Worm (Caenorhabditis elegans) whole organism, L1 larva: ENCODE results near the gene F41E6.8.

Source experiments
- ama-1 ChIP-seq: fragments of 150-350 bp; optimal IDR thresholded peaks from 2 replicates; lab custom pipeline; 2014
- blmp-1 ChIP-seq: fragments of 150-350 bp; optimal IDR thresholded peaks from 2 replicates; lab custom pipeline; 2014; ENCODE audit warnings: missing biosample characterization, missing genetic modification characterization
- dsc-1 ChIP-seq: sonication (generic microtip); optimal IDR thresholded peaks from 2 replicates; lab custom pipeline; 2016; ENCODE audit warnings: mild to moderate bottlenecking, missing genetic modification characterization, missing compliant biosample characterization
- egl-27 ChIP-seq, 2 experiments: fragments of 150-350 bp in 1 of 2; sonication (generic microtip); optimal IDR thresholded peaks; 3 replicates each; lab custom pipeline; 2017 to 2018; ENCODE audit warnings: missing biosample characterization in 2 of 2, missing genetic modification characterization in 2 of 2, missing genetic modification reagents in 2 of 2
- grh-1 ChIP-seq: fragments of 200-800 bp; sonication (Bioruptor generic); IDR thresholded peaks from 2 replicates; pipeline ENCODE4 v1.3.6; 2022; ENCODE audit warnings: missing genetic modification reagents, missing genetic modification characterization, missing compliant biosample characterization
- jun-1 ChIP-seq: fragments of 150-350 bp; optimal IDR thresholded peaks from 2 replicates; lab custom pipeline; 2014; ENCODE audit warnings: missing biosample characterization, missing genetic modification reagents, missing genetic modification characterization
- lin-13 ChIP-seq: fragments of 150-350 bp; optimal IDR thresholded peaks from 2 replicates; lab custom pipeline; 2014; ENCODE audit warnings: missing biosample characterization, missing genetic modification reagents, missing genetic modification characterization
- lin-15B ChIP-seq: fragments of 150-350 bp; sonication (generic microtip); optimal IDR thresholded peaks from 3 replicates; lab custom pipeline; 2014; ENCODE audit warnings: missing biosample characterization, missing genetic modification characterization
- lin-39 ChIP-seq: fragments of 150-350 bp; optimal IDR thresholded peaks from 2 replicates; lab custom pipeline; 2014; ENCODE audit warnings: missing biosample characterization, missing genetic modification reagents, missing genetic modification characterization
- nhr-76 ChIP-seq: sonication (generic microtip); optimal IDR thresholded peaks from 2 replicates; lab custom pipeline; 2017; ENCODE audit warnings: missing biosample characterization, missing genetic modification characterization
- skn-1 ChIP-seq: fragments of 150-350 bp; optimal IDR thresholded peaks from 2 replicates; lab custom pipeline; 2014; ENCODE audit warnings: missing biosample characterization, missing genetic modification characterization
- sox-4 ChIP-seq: sonication (generic microtip); optimal IDR thresholded peaks from 2 replicates; lab custom pipeline; 2016; ENCODE audit warnings: missing genetic modification characterization, missing compliant biosample characterization
- ztf-11 ChIP-seq, 2 experiments: sonication (generic microtip); optimal IDR thresholded peaks; 2 replicates each; lab custom pipeline; 2016 to 2017; ENCODE audit warnings: missing genetic modification characterization in 2 of 2, missing biosample characterization in 1 of 2, missing compliant biosample characterization in 1 of 2

DNA sequence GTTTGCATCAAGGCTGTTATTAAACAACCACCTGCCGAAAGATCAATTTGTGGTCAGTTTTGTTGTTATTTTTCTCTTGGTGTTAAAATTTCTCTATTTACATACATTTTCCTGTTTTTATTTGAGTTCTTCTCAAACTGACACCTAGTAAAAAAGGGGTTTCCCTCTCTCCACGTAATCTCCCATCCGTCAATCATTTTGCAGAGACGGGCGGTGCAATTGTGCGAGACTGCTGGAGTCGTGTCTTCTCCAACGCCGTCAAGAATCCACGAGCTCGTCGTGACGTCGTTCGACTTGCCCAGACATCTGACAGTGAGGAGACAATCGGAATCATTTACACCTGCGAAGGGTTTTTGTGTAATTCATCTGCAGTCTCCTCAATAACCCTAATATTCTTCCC is 25.1 kb upstream of the F41E6.8 start:
- TF ChIP-seq grh-1 (GFP tag; lab: Robert Waterston, UW) (no peak), blmp-1 (tag; lab: Kevin White, UChicago) (no peak), ama-1 (lab: Kevin White, UChicago) (no peak), lin-13 (no peak), nhr-76 (tag; lab: Kevin White, UChicago) (no peak), jun-1 (no peak), skn-1 (tag; lab: Kevin White, UChicago) (no peak), egl-27 (tag; optimal IDR thresholded peaks at IDR 0.05; lab: Kevin White, UChicago) (no peak), sox-4 (tag; lab: Kevin White, UChicago) (no peak), lin-15B (tag; lab: Kevin White, UChicago) (no peak), ztf-11 (tag; optimal IDR thresholded peaks at IDR 0.05; lab: Kevin White, UChicago) (no peak), dsc-1 (tag; lab: Kevin White, UChicago) (no peak), lin-39 (tag; lab: Kevin White, UChicago) (no peak)
